Worm (Caenorhabditis elegans): ENCODE results near the gene rsp-7.

Gene rsp-7

ce11 chrII:10708660-10709059 is 49.7 kb downstream of the rsp-7 start, which contains the start of gene bli-1:
TSS of gene bli-1 (plus strand) at chrII:10708960.
- TF ChIP-seq snpc-4 (tag; optimal IDR thresholded peaks at IDR 0.05) (no peak), nhr-76 (tag; optimal IDR thresholded peaks at IDR 0.05) (no peak), fkh-2 (tag; optimal IDR thresholded peaks at IDR 0.05) (no peak), sea-2 (GFP tag; optimal IDR thresholded peaks at IDR 0.05) (no peak), ceh-16 (tag; optimal IDR thresholded peaks at IDR 0.05) (no peak), nhr-25 (tag; optimal IDR thresholded peaks at IDR 0.05) (no peak), lsy-12 (tag; optimal IDR thresholded peaks at IDR 0.05) (no peak), tbx-2 (tag; optimal IDR thresholded peaks at IDR 0.05) (no peak), egl-5 (tag; optimal IDR thresholded peaks at IDR 0.05) (no peak), mdl-1 (tag; optimal IDR thresholded peaks at IDR 0.05) (no peak), mml-1 (tag; optimal IDR thresholded peaks at IDR 0.05) (no peak), pha-4 (tag; optimal IDR thresholded peaks at IDR 0.05) (no peak), ZK546.5 (tag; optimal IDR thresholded peaks at IDR 0.05) (no peak), lin-39 (tag; optimal IDR thresholded peaks at IDR 0.05) (no peak)

Measured in whole organism, L3 larva.